Worm (Caenorhabditis elegans) whole organism, L4 larva: Measurements from ENCODE around the gene lpr-2.

Source experiments
- F49E8.2 ChIP-seq: sonication (generic microtip); optimal IDR thresholded peaks from 2 replicates; lab custom pipeline; 2016; ENCODE audit warnings: missing compliant biosample characterization, mild to moderate bottlenecking, missing genetic modification characterization, borderline replicate concordance
- ZK337.2 ChIP-seq: fragments of 200-800 bp; sonication (Bioruptor generic); IDR thresholded peaks from 2 replicates; pipeline ENCODE4 v1.3.6; 2022; ENCODE audit warnings: missing genetic modification reagents, missing genetic modification characterization, missing compliant biosample characterization
- ceh-32 ChIP-seq: sonication (generic microtip); optimal IDR thresholded peaks from 2 replicates; lab custom pipeline; 2016; ENCODE audit warnings: mild to moderate bottlenecking, missing genetic modification characterization, missing compliant biosample characterization; ENCODE audit not compliant: poor library complexity
- daf-19 ChIP-seq: fragments of 200-800 bp; sonication (Bioruptor generic); conservative IDR thresholded peaks from 2 replicates; pipeline ENCODE4 v1.3.6; 2022; ENCODE audit warnings: missing genetic modification characterization, missing compliant biosample characterization
- lin-39 ChIP-seq: fragments of 150-350 bp; optimal IDR thresholded peaks from 2 replicates; lab custom pipeline; 2014; ENCODE audit warnings: missing biosample characterization, missing genetic modification reagents, missing genetic modification characterization
- nhr-11 ChIP-seq: fragments of 150-350 bp; optimal IDR thresholded peaks from 2 replicates; lab custom pipeline; 2014; ENCODE audit warnings: missing biosample characterization, missing genetic modification characterization
- tag-97 ChIP-seq: fragments of 200-800 bp; sonication (Bioruptor generic); IDR thresholded peaks from 2 replicates; pipeline ENCODE4 v1.3.6; 2022; ENCODE audit warnings: missing genetic modification characterization, missing compliant biosample characterization
- unc-130 ChIP-seq: sonication (generic microtip); optimal IDR thresholded peaks from 2 replicates; lab custom pipeline; 2016; ENCODE audit warnings: missing genetic modification reagents, missing genetic modification characterization, missing compliant biosample characterization
- unc-62 ChIP-seq, 3 experiments: fragments of 150-350 bp in 1 of 3; sonication (generic microtip); optimal IDR thresholded peaks in 2 of 3; peaks in 1 of 3; 1 replicate in 1 of 3; 2 replicates in 2 of 3; lab custom pipeline; 2014 to 2017; ENCODE audit warnings: missing biosample characterization in 3 of 3, missing genetic modification characterization in 3 of 3, missing genetic modification reagents in 3 of 3, missing genotype in 1 of 3
- zfp-2 ChIP-seq: sonication (generic microtip); optimal IDR thresholded peaks from 2 replicates; lab custom pipeline; 2016; ENCODE audit warnings: mild to moderate bottlenecking, missing genetic modification characterization, missing compliant biosample characterization

DNA sequence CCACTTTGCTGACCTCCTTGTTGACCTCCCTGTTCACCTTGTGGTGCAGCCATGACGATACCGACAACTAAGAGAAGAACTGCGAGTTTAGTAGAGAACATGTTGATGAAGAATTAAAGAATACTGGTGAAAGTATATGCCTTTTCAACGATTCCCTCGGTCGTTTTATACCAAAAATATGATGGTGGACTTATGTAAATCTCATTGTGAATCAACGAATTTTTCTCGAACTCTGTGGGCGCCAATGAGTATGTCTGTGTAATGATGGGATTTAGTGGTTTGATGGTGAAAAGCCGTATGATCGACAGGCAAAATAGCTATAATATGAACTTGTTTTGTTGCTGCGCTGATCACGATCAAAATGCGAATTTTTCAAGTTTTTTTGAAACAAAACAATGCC is 41.7 kb upstream of the lpr-2 start, which contains the start of gene K01A6.8:
- TF ChIP-seq zfp-2 (tag; lab: Kevin White, UChicago) (no peak), lin-39 (tag; lab: Kevin White, UChicago) (no peak), unc-62 (GFP tag; optimal IDR thresholded peaks at IDR 0.05 in 1 of 2; lab: Kevin White, UChicago) (no peak), unc-62 (tag; optimal IDR thresholded peaks at IDR 0.05; lab: Kevin White, UChicago) (no peak), tag-97 (GFP tag; lab: Robert Waterston, UW) (no peak), nhr-11 (no peak), unc-130 (GFP tag; lab: Kevin White, UChicago) (no peak), daf-19 (GFP tag; lab: Robert Waterston, UW) (no peak), F49E8.2 (no peak), ceh-32 (tag; lab: Kevin White, UChicago) (no peak), ZK337.2 (GFP tag; lab: Robert Waterston, UW) (no peak)
